Worm (Caenorhabditis elegans) whole organism, midembryonic: Measurements from ENCODE around the gene idpp-9.

Experiments
- T22C8.4 ChIP-seq: fragments of 200-800 bp; sonication (Bioruptor generic); IDR thresholded peaks from 2 replicates; pipeline ENCODE4 v1.3.6; 2022; ENCODE audit warnings: missing genetic modification characterization, missing compliant biosample characterization
- cog-1 ChIP-seq: sonication (generic microtip); optimal IDR thresholded peaks from 2 replicates; lab custom pipeline; 2016; ENCODE audit warnings: missing genetic modification characterization, missing compliant biosample characterization
- flt-1 ChIP-seq: fragments of 200-800 bp; sonication (Bioruptor generic); IDR thresholded peaks from 2 replicates; pipeline ENCODE4 v1.3.6; 2022; ENCODE audit warnings: missing genetic modification characterization, missing compliant biosample characterization
- klf-2 ChIP-seq: fragments of 200-800 bp; sonication (Bioruptor generic); conservative IDR thresholded peaks from 2 replicates; pipeline ENCODE4 v1.3.6; 2022; ENCODE audit warnings: missing genetic modification reagents, missing genetic modification characterization, missing compliant biosample characterization
- med-1 ChIP-seq: sonication (generic microtip); optimal IDR thresholded peaks from 2 replicates; lab custom pipeline; 2017; ENCODE audit warnings: missing genetic modification characterization, mild to moderate bottlenecking, missing compliant biosample characterization, antibody characterized with exemption, missing genetic modification reagents; ENCODE audit not compliant: insufficient read depth
- ref-1 ChIP-seq: fragments of 200-800 bp; sonication (Bioruptor generic); conservative IDR thresholded peaks from 2 replicates; pipeline ENCODE4 v1.3.6; 2022; ENCODE audit warnings: missing genetic modification reagents, missing genetic modification characterization, missing compliant biosample characterization
- tab-1 ChIP-seq: fragments of 200-800 bp; sonication (Bioruptor generic); IDR thresholded peaks from 2 replicates; pipeline ENCODE4 v1.3.6; 2022; ENCODE audit warnings: missing genetic modification characterization, missing compliant biosample characterization
- ztf-23 ChIP-seq: fragments of 200-800 bp; sonication (Bioruptor generic); IDR thresholded peaks from 2 replicates; pipeline ENCODE4 v1.3.6; 2022; ENCODE audit warnings: missing genetic modification reagents, missing genetic modification characterization, missing compliant biosample characterization
- ztf-29 ChIP-seq: fragments of 200-800 bp; sonication (Bioruptor generic); IDR thresholded peaks from 2 replicates; pipeline ENCODE4 v1.3.6; 2022; ENCODE audit warnings: missing genetic modification reagents, missing genetic modification characterization, missing compliant biosample characterization

The idpp-9 gene

ce11 chrX:3920747-3921146, 5.1 kb upstream of the idpp-9 start:
- TF ChIP-seq klf-2 (GFP tag; lab: Robert Waterston, UW) = no peak

- TF ChIP-seq T22C8.4 (GFP tag; lab: Robert Waterston, UW) (no peak), flt-1 (no peak), ref-1 (GFP tag; lab: Robert Waterston, UW) (no peak), ztf-29 (GFP tag; lab: Robert Waterston, UW) (no peak), med-1 (GFP tag; lab: Kevin White, UChicago) (no peak), klf-2 (GFP tag; lab: Robert Waterston, UW) (no peak), cog-1 (tag; lab: Kevin White, UChicago) (no peak), tab-1 (GFP tag; lab: Robert Waterston, UW) (no peak), ztf-23 (no peak)
These were observed 4.5 kb upstream of the idpp-9 start, which contains the start of gene T22B2.2 for ce11 chrX:3920101-3920500. TSS of gene T22B2.2 (plus strand) at chrX:3920401.

ce11 chrX:3919689-3920088, 4.0 kb upstream of the idpp-9 start:
- TF ChIP-seq flt-1 = no peak
- no peak for TF ChIP-seq ref-1 (GFP tag; lab: Robert Waterston, UW)
- TF ChIP-seq klf-2 (GFP tag; lab: Robert Waterston, UW) = no peak
- no peak for TF ChIP-seq ztf-29 (GFP tag; lab: Robert Waterston, UW)
- no peak for TF ChIP-seq ztf-23
- no peak for TF ChIP-seq med-1 (GFP tag; lab: Kevin White, UChicago)
- TF ChIP-seq cog-1 (tag; lab: Kevin White, UChicago) = no peak
- no peak for TF ChIP-seq tab-1 (GFP tag; lab: Robert Waterston, UW)
- no peak for TF ChIP-seq T22C8.4 (GFP tag; lab: Robert Waterston, UW)

- no peak for TF ChIP-seq T22C8.4 (GFP tag; lab: Robert Waterston, UW)
- no peak for TF ChIP-seq tab-1 (GFP tag; lab: Robert Waterston, UW)
- TF ChIP-seq ztf-29 (GFP tag; lab: Robert Waterston, UW) = no peak
- no peak for TF ChIP-seq med-1 (GFP tag; lab: Kevin White, UChicago)
- no peak for TF ChIP-seq cog-1 (tag; lab: Kevin White, UChicago)
- TF ChIP-seq ztf-23 = no peak
- TF ChIP-seq flt-1 = no peak
- TF ChIP-seq klf-2 (GFP tag; lab: Robert Waterston, UW) = no peak
- no peak for TF ChIP-seq ref-1 (GFP tag; lab: Robert Waterston, UW)
These were observed 2.5 kb upstream of the idpp-9 start for ce11 chrX:3918182-3918581.

- TF ChIP-seq flt-1 (no peak), T22C8.4 (GFP tag; lab: Robert Waterston, UW) (no peak), ref-1 (GFP tag; lab: Robert Waterston, UW) (no peak), ztf-29 (GFP tag; lab: Robert Waterston, UW) (no peak), med-1 (GFP tag; lab: Kevin White, UChicago) (no peak), cog-1 (tag; lab: Kevin White, UChicago) (no peak), klf-2 (GFP tag; lab: Robert Waterston, UW) (no peak), ztf-23 (no peak), tab-1 (GFP tag; lab: Robert Waterston, UW) (no peak)
These were observed 1.4 kb upstream of the idpp-9 start, which contains the start of gene T22B2.3 for ce11 chrX:3917013-3917412. TSS of gene T22B2.3 (plus strand) at chrX:3917313.

ce11 chrX:3914273-3914672, 1.4 kb downstream of the idpp-9 start:
- TF ChIP-seq T22C8.4 (GFP tag; lab: Robert Waterston, UW) = peak; percentile 49; the same call in 1 of the 2 replicates
- peak; percentile 70; the same call in 1 of the 2 replicates for TF ChIP-seq klf-2 (GFP tag; lab: Robert Waterston, UW)
- TF ChIP-seq tab-1 (GFP tag; lab: Robert Waterston, UW) = peak; percentile 74; the same call in 1 of the 2 replicates
- TF ChIP-seq ztf-29 (GFP tag; lab: Robert Waterston, UW) = peak; percentile 61
- peak; percentile 82 for TF ChIP-seq flt-1
- no peak for TF ChIP-seq cog-1 (tag; lab: Kevin White, UChicago)
- TF ChIP-seq ztf-23 = no peak
- TF ChIP-seq ref-1 (GFP tag; lab: Robert Waterston, UW) = 0 out of 2 replicates have a peak, but pooled peaks have one; percentile 43
- peak; percentile 16 for TF ChIP-seq med-1 (GFP tag; lab: Kevin White, UChicago)

- TF ChIP-seq med-1 (GFP tag; lab: Kevin White, UChicago) (no peak), T22C8.4 (GFP tag; lab: Robert Waterston, UW) (no peak)
These were observed 4.4 kb downstream of the idpp-9 start, which contains the start of gene T22B2.5 for ce11 chrX:3911280-3911679. TSS of gene T22B2.5 (minus strand) at chrX:3911380.

- TF ChIP-seq tab-1 (GFP tag; lab: Robert Waterston, UW) = no peak
- TF ChIP-seq med-1 (GFP tag; lab: Kevin White, UChicago) = no peak
- TF ChIP-seq ztf-23 = no peak
- TF ChIP-seq T22C8.4 (GFP tag; lab: Robert Waterston, UW) = no peak
- no peak for TF ChIP-seq flt-1
- no peak for TF ChIP-seq cog-1 (tag; lab: Kevin White, UChicago)
- TF ChIP-seq ref-1 (GFP tag; lab: Robert Waterston, UW) = no peak
- no peak for TF ChIP-seq klf-2 (GFP tag; lab: Robert Waterston, UW)
- TF ChIP-seq ztf-29 (GFP tag; lab: Robert Waterston, UW) = no peak
These were observed 11.1 kb downstream of the idpp-9 start, which contains the start of gene sup-12 for ce11 chrX:3904568-3904967. TSS of gene sup-12 (plus strand) at chrX:3904584.

- TF ChIP-seq ztf-23 (no peak), cog-1 (tag; lab: Kevin White, UChicago) (no peak), tab-1 (GFP tag; lab: Robert Waterston, UW) (no peak), flt-1 (no peak), klf-2 (GFP tag; lab: Robert Waterston, UW) (no peak), ztf-29 (GFP tag; lab: Robert Waterston, UW) (no peak), med-1 (GFP tag; lab: Kevin White, UChicago) (no peak), T22C8.4 (GFP tag; lab: Robert Waterston, UW) (no peak), ref-1 (GFP tag; lab: Robert Waterston, UW) (no peak)
These were observed 14.3 kb downstream of the idpp-9 start for ce11 chrX:3901389-3901788.
